Worm (Caenorhabditis elegans): ENCODE data around the gene M01H9.4.

Gene M01H9.4

DNA sequence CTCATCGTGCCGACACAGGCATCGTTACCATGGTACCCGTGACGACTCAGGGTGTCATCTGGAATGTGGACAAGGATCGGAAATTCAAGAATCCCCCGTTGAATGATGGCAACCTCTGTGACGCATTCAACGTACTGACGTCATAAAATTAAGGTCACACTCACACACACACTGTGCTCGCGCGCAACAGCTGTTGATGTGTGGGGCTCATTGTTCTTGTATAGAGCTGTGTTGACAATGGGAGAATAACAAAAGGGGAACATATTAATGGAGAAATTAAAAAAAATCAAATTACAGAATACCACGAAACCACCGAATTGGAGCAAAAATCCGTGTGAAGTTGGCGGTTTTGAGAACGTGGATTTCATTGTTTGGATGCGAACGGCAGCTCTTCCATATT is 34.4 kb downstream of the M01H9.4 start:
- TF ChIP-seq lin-32 (GFP tag; optimal IDR thresholded peaks at IDR 0.05) = peak; percentile 97
- TF ChIP-seq bed-3 (GFP tag; optimal IDR thresholded peaks at IDR 0.05) = no peak
- TF ChIP-seq sem-2 (GFP tag; optimal IDR thresholded peaks at IDR 0.05) = no peak
- TF ChIP-seq snpc-4 (tag; optimal IDR thresholded peaks at IDR 0.05) = no peak
- peak; percentile 88 for TF ChIP-seq hlh-1 (tag; optimal IDR thresholded peaks at IDR 0.05)
- TF ChIP-seq nhr-76 (tag; optimal IDR thresholded peaks at IDR 0.05) = no peak
- peak; percentile 62 for TF ChIP-seq ces-1 (GFP tag; optimal IDR thresholded peaks at IDR 0.05)
- TF ChIP-seq ztf-11 (tag; optimal IDR thresholded peaks at IDR 0.05) = no peak
- peak; percentile 89 for TF ChIP-seq cnd-1 (tag; optimal IDR thresholded peaks at IDR 0.05)
- peak; percentile 30 for TF ChIP-seq zip-8 (tag; optimal IDR thresholded peaks at IDR 0.05)

DNA sequence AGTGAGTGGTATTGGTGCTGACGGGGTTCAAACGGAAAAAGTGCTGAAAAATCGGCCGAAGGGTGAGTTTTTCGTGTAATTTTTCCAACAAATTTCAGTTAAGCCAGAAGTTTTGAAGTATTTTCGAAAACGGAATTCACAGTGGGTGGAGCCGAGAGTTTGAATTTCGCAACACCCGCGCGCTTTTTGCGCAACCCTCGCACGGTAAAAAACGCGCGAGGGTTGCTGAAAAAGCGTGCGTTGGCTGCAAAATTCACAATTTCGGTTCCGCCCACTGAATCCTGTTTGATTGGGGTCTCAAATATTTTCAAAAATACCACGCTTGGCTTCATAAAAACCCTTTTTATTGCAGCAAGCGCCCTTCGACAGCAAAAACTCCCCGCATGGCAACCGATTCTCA is 35.3 kb downstream of the M01H9.4 start:
- no peak for TF ChIP-seq sptf-1 (tag; optimal IDR thresholded peaks at IDR 0.05)
- no peak for TF ChIP-seq ceh-43 (GFP tag; optimal IDR thresholded peaks at IDR 0.05)
- no peak for TF ChIP-seq nhr-28 (tag; optimal IDR thresholded peaks at IDR 0.05)
- TF ChIP-seq flh-1 (GFP tag; optimal IDR thresholded peaks at IDR 0.05) = no peak
- TF ChIP-seq nhr-76 (tag; optimal IDR thresholded peaks at IDR 0.05) = no peak
- no peak for TF ChIP-seq snpc-4 (tag; optimal IDR thresholded peaks at IDR 0.05)
- TF ChIP-seq ces-1 (GFP tag; optimal IDR thresholded peaks at IDR 0.05) = no peak
- TF ChIP-seq tbx-8 (GFP tag; optimal IDR thresholded peaks at IDR 0.05) = no peak
- TF ChIP-seq drap-1 (GFP tag; optimal IDR thresholded peaks at IDR 0.05) = no peak
- no peak for TF ChIP-seq unc-62 (GFP tag; optimal IDR thresholded peaks at IDR 0.05)
- no peak for TF ChIP-seq ham-2 (GFP tag; optimal IDR thresholded peaks at IDR 0.05)
- no peak for TF ChIP-seq ceh-39 (tag; optimal IDR thresholded peaks at IDR 0.05)
- TF ChIP-seq hlh-1 (tag; optimal IDR thresholded peaks at IDR 0.05) = no peak
- TF ChIP-seq mls-2 (tag; optimal IDR thresholded peaks at IDR 0.05) = no peak

DNA sequence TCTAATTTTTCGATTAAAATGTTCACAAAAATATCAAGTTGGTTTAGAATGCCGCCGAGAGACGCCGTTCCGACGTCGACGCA is 35.6 kb downstream of the M01H9.4 start, which contains the start of gene chat-1:
chat-1 (plus strand) TSS at position 48 of the 83 bp plus-strand sequence.
- TF ChIP-seq sptf-1 (tag; optimal IDR thresholded peaks at IDR 0.05) (no peak), snpc-4 (tag; optimal IDR thresholded peaks at IDR 0.05) (no peak), nhr-28 (tag; optimal IDR thresholded peaks at IDR 0.05) (no peak), ceh-43 (GFP tag; optimal IDR thresholded peaks at IDR 0.05) (no peak), hlh-1 (tag; optimal IDR thresholded peaks at IDR 0.05) (no peak), bed-3 (GFP tag; optimal IDR thresholded peaks at IDR 0.05) (no peak)

DNA sequence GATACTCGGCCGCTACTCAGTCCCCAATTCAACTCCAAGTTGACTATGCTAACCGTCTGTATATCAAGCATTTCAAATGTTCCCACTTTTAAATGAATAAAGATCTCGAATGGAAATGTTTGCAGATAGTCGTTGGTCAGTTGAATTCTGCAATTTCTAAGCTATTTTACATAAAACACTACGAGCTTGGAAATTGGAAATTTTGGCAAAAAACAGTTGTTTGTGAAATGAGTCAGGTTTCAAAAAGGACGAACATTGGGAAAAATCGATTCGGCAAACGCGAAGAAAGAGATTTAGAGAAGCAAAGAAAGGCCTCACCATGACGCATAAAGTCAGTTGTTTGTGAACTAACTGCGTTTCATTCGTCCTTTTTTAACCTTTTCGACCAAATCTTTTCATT is 35.8 kb downstream of the M01H9.4 start:
- TF ChIP-seq hlh-1 (tag; optimal IDR thresholded peaks at IDR 0.05) = peak; percentile 10
- TF ChIP-seq unc-120 (tag; optimal IDR thresholded peaks at IDR 0.05; ENCODE audit: poor library complexity, severe bottlenecking) = peak; percentile 3
- TF ChIP-seq lsy-2 (tag; optimal IDR thresholded peaks at IDR 0.05) = peak; percentile 6
- no peak for TF ChIP-seq nhr-28 (tag; optimal IDR thresholded peaks at IDR 0.05)
- TF ChIP-seq ces-1 (GFP tag; optimal IDR thresholded peaks at IDR 0.05) = peak; percentile 40
- no peak for TF ChIP-seq lin-13 (tag; optimal IDR thresholded peaks at IDR 0.05)

DNA sequence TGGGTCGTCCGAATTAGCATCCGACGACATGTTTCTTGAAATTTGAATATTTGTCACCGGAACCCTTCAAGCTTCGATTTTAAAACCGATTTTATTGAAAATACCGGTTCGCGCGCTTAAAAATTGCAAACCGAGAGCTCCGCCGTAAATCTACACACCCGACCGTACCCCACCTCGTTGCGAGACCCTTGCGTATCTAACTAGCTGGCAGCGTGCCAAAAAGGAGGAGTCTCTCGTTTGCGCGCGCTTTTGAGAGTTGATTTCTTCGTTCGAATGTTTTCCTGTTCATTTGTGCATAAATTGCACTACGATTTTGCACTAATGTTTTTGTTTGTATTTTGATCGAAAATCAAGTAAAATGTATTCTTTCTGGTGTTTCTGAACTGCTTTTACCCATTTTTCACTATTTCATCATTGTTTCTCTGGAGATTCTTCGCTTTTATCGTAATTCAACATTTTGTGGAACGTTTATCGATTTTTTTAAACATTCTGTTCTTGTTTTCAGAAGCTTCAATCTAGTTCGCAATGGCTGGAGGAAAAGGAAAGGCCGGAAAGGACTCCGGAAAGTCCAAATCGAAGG is 36.9 kb downstream of the M01H9.4 start, which contains the start of the genes wapl-1 and htz-1:
wapl-1 (minus strand) TSS at position 30 of the 580 bp plus-strand sequence.
htz-1 (plus strand) TSS at position 506 of the 580 bp plus-strand sequence.
- TF ChIP-seq nhr-2 (tag; optimal IDR thresholded peaks at IDR 0.05) (peak; percentile 63), tbx-8 (GFP tag; optimal IDR thresholded peaks at IDR 0.05) (no peak), nhr-76 (tag; optimal IDR thresholded peaks at IDR 0.05) (no peak), bed-3 (GFP tag; optimal IDR thresholded peaks at IDR 0.05) (no peak), drap-1 (GFP tag; optimal IDR thresholded peaks at IDR 0.05) (peak; percentile 32), unc-39 (tag; optimal IDR thresholded peaks at IDR 0.05) (no peak), hlh-1 (tag; optimal IDR thresholded peaks at IDR 0.05) (peak; percentile 67), cnd-1 (tag; optimal IDR thresholded peaks at IDR 0.05) (peak; percentile 44), nhr-12 (tag; optimal IDR thresholded peaks at IDR 0.05) (no peak), elt-3 (tag; optimal IDR thresholded peaks at IDR 0.05) (no peak), nhr-28 (tag; optimal IDR thresholded peaks at IDR 0.05) (no peak), ham-2 (GFP tag; optimal IDR thresholded peaks at IDR 0.05) (no peak), lin-32 (GFP tag; optimal IDR thresholded peaks at IDR 0.05) (peak; percentile 30), ces-1 (GFP tag; optimal IDR thresholded peaks at IDR 0.05) (peak; percentile 70), ceh-39 (tag; optimal IDR thresholded peaks at IDR 0.05) (peak; percentile 90), mab-5 (tag; optimal IDR thresholded peaks at IDR 0.05) (no peak), unc-62 (GFP tag; optimal IDR thresholded peaks at IDR 0.05) (peak; percentile 78), pha-4 (tag; optimal IDR thresholded peaks at IDR 0.05) (peak; percentile 96), mep-1 (tag; optimal IDR thresholded peaks at IDR 0.05) (peak; percentile 96), elt-1 (tag; optimal IDR thresholded peaks at IDR 0.05; ENCODE audit: borderline replicate concordance, insufficient read depth) (no peak), lin-13 (tag; optimal IDR thresholded peaks at IDR 0.05) (peak; percentile 96), zip-8 (tag; optimal IDR thresholded peaks at IDR 0.05) (no peak), mls-2 (tag; optimal IDR thresholded peaks at IDR 0.05) (peak; percentile 52), lsy-2 (tag; optimal IDR thresholded peaks at IDR 0.05) (peak; percentile 99), ceh-83 (GFP tag; optimal IDR thresholded peaks at IDR 0.05) (peak; percentile 33), unc-120 (tag; optimal IDR thresholded peaks at IDR 0.05; ENCODE audit: poor library complexity, severe bottlenecking) (peak; percentile 46), nhr-237 (tag; optimal IDR thresholded peaks at IDR 0.05) (peak; percentile 87), ztf-11 (tag; optimal IDR thresholded peaks at IDR 0.05) (no peak), sptf-1 (tag; optimal IDR thresholded peaks at IDR 0.05) (peak; percentile 61), blmp-1 (tag; optimal IDR thresholded peaks at IDR 0.05) (no peak), sem-2 (GFP tag; optimal IDR thresholded peaks at IDR 0.05) (no peak)
